Fruit fly (Drosophila melanogaster): ENCODE results near the gene CG34291.

DNA sequence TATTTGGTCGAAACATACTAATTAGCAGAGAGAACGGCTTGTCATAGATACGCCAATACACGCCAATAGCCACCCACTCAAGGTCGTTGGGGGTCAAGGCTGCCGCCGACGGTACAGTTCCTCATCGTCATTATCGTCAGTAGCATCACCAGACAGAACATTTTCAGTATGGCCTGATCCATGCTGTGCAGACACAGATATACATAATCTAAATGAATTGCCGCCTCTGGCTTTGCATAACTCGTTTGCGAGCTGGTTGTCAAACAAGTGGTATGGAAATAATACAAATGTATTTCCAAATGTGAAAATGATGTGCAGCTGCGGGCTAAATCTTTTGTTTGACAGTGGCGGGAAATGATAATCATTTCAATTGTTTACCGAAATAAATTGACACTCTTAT is 37.6 kb upstream of the CG34291 start:
- TF ChIP-seq pan (optimal IDR thresholded peaks at IDR 0.05), result no peak
- no peak for TF ChIP-seq psq (optimal IDR thresholded peaks at IDR 0.05)

All from whole organism.